Fruit fly (Drosophila melanogaster) whole organism, adult: ENCODE data around the gene RpS17.
A peak's percentile ranks its signal among the peaks of the same experiment; 100 is the strongest.

Experiments used
- CG12768 ChIP-seq: fragments of 200-800 bp; sonication (Bioruptor generic); optimal IDR thresholded peaks from 2 replicates; lab custom pipeline; 2017; ENCODE audit warnings: missing biosample characterization, missing genetic modification characterization, mild to moderate bottlenecking, moderate library complexity, missing genetic modification reagents
- CG7101 ChIP-seq: fragments of 200-800 bp; sonication (Bioruptor generic); optimal IDR thresholded peaks from 2 replicates; lab custom pipeline; 2018; ENCODE audit warnings: missing biosample characterization, mild to moderate bottlenecking, missing genetic modification characterization, moderate library complexity
- Hr96 ChIP-seq: fragments of 200-800 bp; sonication (Bioruptor generic); optimal IDR thresholded peaks from 2 replicates; lab custom pipeline; 2016; ENCODE audit warnings: missing biosample characterization, missing genetic modification characterization
- cnc ChIP-seq, 2 experiments: fragments of >200 bp; optimal IDR thresholded peaks; 2 replicates each; lab custom pipeline; 2017

- TF ChIP-seq CG7101 (tag; lab: Kevin White, UChicago): peak; percentile 91
- TF ChIP-seq cnc (optimal IDR thresholded peaks at IDR 0.05; lab: Kevin White, UChicago): no peak
- TF ChIP-seq CG12768 (GFP tag; lab: Kevin White, UChicago): peak; percentile 90
- peak; percentile 72 for TF ChIP-seq Hr96 (GFP tag; lab: Kevin White, UChicago)
These were observed 32.7 kb upstream of the RpS17 start for dm6 chr3L:9462247-9462769.
